Fruit fly (Drosophila melanogaster) whole organism, embryonic: ENCODE results near the gene CG14277.
A peak's percentile ranks its signal among the peaks of the same experiment; 100 is the strongest.

Experiments
- Asciz ChIP-seq: fragments of 200-800 bp; sonication (Bioruptor generic); optimal IDR thresholded peaks from 2 replicates; lab custom pipeline; 2017; ENCODE audit warnings: missing biosample characterization, mild to moderate bottlenecking, missing genetic modification characterization, missing genetic modification reagents
- Bdp1 ChIP-seq: fragments of 200-800 bp; sonication (Bioruptor generic); optimal IDR thresholded peaks from 3 replicates; lab custom pipeline; 2016; ENCODE audit warnings: missing biosample characterization, missing genetic modification characterization
- CG10366 ChIP-seq: fragments of 200-800 bp; sonication (Bioruptor generic); IDR thresholded peaks from 2 replicates; pipeline ENCODE4 v1.3.6; 2022; ENCODE audit warnings: missing biosample characterization, missing genetic modification characterization
- CG11696 ChIP-seq: fragments of 200-800 bp; sonication (Bioruptor generic); IDR thresholded peaks from 2 replicates; pipeline ENCODE4 v1.3.6; 2022; ENCODE audit warnings: missing biosample characterization, missing genetic modification characterization
- CG12071 ChIP-seq: fragments of 200-800 bp; sonication (Bioruptor generic); optimal IDR thresholded peaks from 3 replicates; lab custom pipeline; 2018; ENCODE audit warnings: missing biosample characterization, mild to moderate bottlenecking, missing genetic modification characterization
- CG12104 ChIP-seq: fragments of 200-800 bp; sonication (Bioruptor generic); optimal IDR thresholded peaks from 3 replicates; lab custom pipeline; 2016; ENCODE audit warnings: missing biosample characterization, missing genetic modification characterization
- CG12299 ChIP-seq: fragments of 200-800 bp; sonication (Bioruptor generic); optimal IDR thresholded peaks from 2 replicates; lab custom pipeline; 2018; ENCODE audit warnings: missing biosample characterization, mild to moderate bottlenecking, missing genetic modification characterization
- CG13287 ChIP-seq: fragments of 200-800 bp; sonication (Bioruptor generic); IDR thresholded peaks from 2 replicates; pipeline ENCODE4 v1.3.6; 2022; ENCODE audit warnings: missing biosample characterization, missing genetic modification characterization; ENCODE audit not compliant: partially characterized antibody
- CG15073 ChIP-seq: fragments of 200-800 bp; sonication (Bioruptor generic); optimal IDR thresholded peaks from 2 replicates; lab custom pipeline; 2016; ENCODE audit warnings: missing biosample characterization, missing genetic modification characterization
- CG15696 ChIP-seq: fragments of 200-800 bp; sonication (Bioruptor generic); optimal IDR thresholded peaks from 2 replicates; lab custom pipeline; 2019; ENCODE audit warnings: missing biosample characterization, mild to moderate bottlenecking, missing genetic modification characterization, moderate library complexity
- CG16813 ChIP-seq: fragments of 200-800 bp; sonication (Bioruptor generic); IDR thresholded peaks from 3 replicates; pipeline ENCODE4 v1.3.6; 2022; ENCODE audit warnings: missing biosample characterization, missing genetic modification characterization; ENCODE audit not compliant: partially characterized antibody
- CG17802 ChIP-seq: fragments of 200-800 bp; sonication (Bioruptor generic); optimal IDR thresholded peaks from 2 replicates; lab custom pipeline; 2018; ENCODE audit warnings: missing biosample characterization, mild to moderate bottlenecking, missing genetic modification characterization, moderate library complexity
- CG1792 ChIP-seq: fragments of 200-800 bp; sonication (Bioruptor generic); optimal IDR thresholded peaks from 2 replicates; lab custom pipeline; 2016; ENCODE audit warnings: missing biosample characterization, missing genetic modification characterization
- CG2202 ChIP-seq: fragments of 200-800 bp; sonication (Bioruptor generic); optimal IDR thresholded peaks from 2 replicates; lab custom pipeline; 2018; ENCODE audit warnings: missing biosample characterization, mild to moderate bottlenecking, missing genetic modification characterization
- CG3995 ChIP-seq: fragments of 200-800 bp; sonication (Bioruptor generic); optimal IDR thresholded peaks from 3 replicates; lab custom pipeline; 2016; ENCODE audit warnings: missing biosample characterization, missing genetic modification characterization
- CG6765 ChIP-seq: fragments of 200-800 bp; sonication (Bioruptor generic); optimal IDR thresholded peaks from 3 replicates; lab custom pipeline; 2017; ENCODE audit warnings: missing biosample characterization, mild to moderate bottlenecking, missing genetic modification characterization
- CG7372 ChIP-seq: fragments of 200-800 bp; sonication (Bioruptor generic); IDR thresholded peaks from 2 replicates; pipeline ENCODE4 v1.3.6; 2022; ENCODE audit warnings: missing biosample characterization, missing genetic modification characterization
- CG7839 ChIP-seq: fragments of 200-800 bp; sonication (Bioruptor generic); optimal IDR thresholded peaks from 3 replicates; lab custom pipeline; 2018; ENCODE audit warnings: missing biosample characterization, mild to moderate bottlenecking, missing genetic modification characterization, moderate library complexity
- CG9876 ChIP-seq: fragments of 200-800 bp; sonication (Bioruptor generic); optimal IDR thresholded peaks from 2 replicates; lab custom pipeline; 2016; ENCODE audit warnings: missing biosample characterization, missing genetic modification characterization
- CoRest ChIP-seq: fragments of 200-800 bp; sonication (Bioruptor generic); optimal IDR thresholded peaks from 3 replicates; lab custom pipeline; 2018; ENCODE audit warnings: missing biosample characterization, mild to moderate bottlenecking, missing genetic modification characterization, moderate library complexity
- D19B ChIP-seq: fragments of 200-800 bp; sonication (Bioruptor generic); optimal IDR thresholded peaks from 2 replicates; lab custom pipeline; 2017; ENCODE audit warnings: missing biosample characterization, mild to moderate bottlenecking, missing genetic modification characterization
- Dek ChIP-seq: fragments of 200-800 bp; sonication (Bioruptor generic); optimal IDR thresholded peaks from 3 replicates; lab custom pipeline; 2019; ENCODE audit warnings: missing biosample characterization, mild to moderate bottlenecking, missing genetic modification characterization, moderate library complexity
- H15 ChIP-seq: fragments of 200-800 bp; sonication (Bioruptor generic); IDR thresholded peaks from 3 replicates; pipeline ENCODE4 v1.3.6; 2022; ENCODE audit warnings: missing biosample characterization, missing genetic modification characterization
- Hr51 ChIP-seq, 2 experiments: fragments of 200-800 bp; sonication (Bioruptor generic); optimal IDR thresholded peaks; 2 replicates in 1 of 2; 3 replicates in 1 of 2; lab custom pipeline; 2016 to 2018; ENCODE audit warnings: missing biosample characterization in 2 of 2, missing genetic modification characterization in 2 of 2, mild to moderate bottlenecking in 1 of 2, moderate library complexity in 1 of 2
- Max ChIP-seq: fragments of 200-800 bp; sonication (Bioruptor generic); optimal IDR thresholded peaks from 2 replicates; lab custom pipeline; 2016; ENCODE audit warnings: missing biosample characterization, mild to moderate bottlenecking, missing genetic modification characterization
- Nf-YA ChIP-seq: fragments of 200-800 bp; sonication (Bioruptor generic); IDR thresholded peaks from 2 replicates; pipeline ENCODE4 v1.3.6; 2022; ENCODE audit warnings: missing biosample characterization, missing genetic modification characterization
- Nf-YB ChIP-seq: fragments of 200-800 bp; sonication (Bioruptor generic); optimal IDR thresholded peaks from 3 replicates; lab custom pipeline; 2019; ENCODE audit warnings: missing biosample characterization, mild to moderate bottlenecking, missing genetic modification characterization, moderate library complexity
- Rfx ChIP-seq: fragments of 200-800 bp; sonication (Bioruptor generic); IDR thresholded peaks from 2 replicates; pipeline ENCODE4 v1.3.6; 2022; ENCODE audit warnings: missing biosample characterization, missing genetic modification characterization
- Usf ChIP-seq: fragments of 200-800 bp; sonication (Bioruptor generic); optimal IDR thresholded peaks from 2 replicates; lab custom pipeline; 2017; ENCODE audit warnings: missing genotype, missing biosample characterization, missing genetic modification characterization
- az2 ChIP-seq: fragments of 200-800 bp; sonication (Bioruptor generic); optimal IDR thresholded peaks from 3 replicates; lab custom pipeline; 2016; ENCODE audit warnings: missing biosample characterization, missing genetic modification characterization
- crp ChIP-seq, 2 experiments: fragments of 200-800 bp; sonication (Bioruptor generic); optimal IDR thresholded peaks; 2 replicates in 1 of 2; 3 replicates in 1 of 2; lab custom pipeline; 2017; ENCODE audit warnings: missing biosample characterization in 2 of 2, missing genetic modification characterization in 2 of 2, mild to moderate bottlenecking in 1 of 2, moderate library complexity in 1 of 2
- cwo ChIP-seq: fragments of 200-800 bp; sonication (Bioruptor generic); optimal IDR thresholded peaks from 3 replicates; lab custom pipeline; 2017; ENCODE audit warnings: missing biosample characterization, missing genetic modification characterization, mild to moderate bottlenecking, moderate library complexity, missing genetic modification reagents
- da ChIP-seq: fragments of 200-800 bp; sonication (Bioruptor generic); optimal IDR thresholded peaks from 2 replicates; lab custom pipeline; 2016; ENCODE audit warnings: missing biosample characterization, missing genetic modification characterization
- dati ChIP-seq: fragments of 200-800 bp; sonication (Bioruptor generic); IDR thresholded peaks from 2 replicates; pipeline ENCODE4 v1.3.6; 2022; ENCODE audit warnings: missing biosample characterization, missing genetic modification characterization
- en ChIP-seq: fragments of 200-800 bp; sonication (Bioruptor generic); optimal IDR thresholded peaks from 2 replicates; lab custom pipeline; 2016; ENCODE audit warnings: missing biosample characterization, missing genetic modification characterization
- fru ChIP-seq: fragments of >200 bp; optimal IDR thresholded peaks from 2 replicates; lab custom pipeline; 2017
- ftz-f1 ChIP-seq: fragments of 200-800 bp; sonication (Bioruptor generic); optimal IDR thresholded peaks from 2 replicates; lab custom pipeline; 2016; ENCODE audit warnings: missing biosample characterization, missing genetic modification characterization
- grau ChIP-seq: fragments of 200-800 bp; optimal IDR thresholded peaks from 3 replicates; lab custom pipeline; 2019; ENCODE audit warnings: missing biosample characterization, mild to moderate bottlenecking, missing genetic modification characterization, moderate library complexity
- kni ChIP-seq: fragments of 200-800 bp; sonication (Bioruptor generic); optimal IDR thresholded peaks from 3 replicates; lab custom pipeline; 2017; ENCODE audit warnings: mild to moderate bottlenecking, missing biosample characterization, missing genetic modification reagents, missing genetic modification characterization
- nmo ChIP-seq: fragments of 200-800 bp; sonication (Bioruptor generic); optimal IDR thresholded peaks from 2 replicates; lab custom pipeline; 2018; ENCODE audit warnings: missing biosample characterization, mild to moderate bottlenecking, missing genetic modification characterization, moderate library complexity
- pita ChIP-seq: fragments of 200-800 bp; sonication (Bioruptor generic); optimal IDR thresholded peaks from 2 replicates; lab custom pipeline; 2017; ENCODE audit warnings: missing biosample characterization, mild to moderate bottlenecking, missing genetic modification characterization
- repo ChIP-seq: fragments of 200-800 bp; sonication (Bioruptor generic); optimal IDR thresholded peaks from 2 replicates; lab custom pipeline; 2016; ENCODE audit warnings: missing biosample characterization, missing genetic modification characterization
- shn ChIP-seq: fragments of 200-800 bp; sonication (Bioruptor generic); optimal IDR thresholded peaks from 3 replicates; lab custom pipeline; 2016; ENCODE audit warnings: missing biosample characterization, missing genetic modification characterization
- sqz ChIP-seq: fragments of 200-800 bp; sonication (Bioruptor generic); optimal IDR thresholded peaks from 3 replicates; lab custom pipeline; 2018; ENCODE audit warnings: missing biosample characterization, mild to moderate bottlenecking, missing genetic modification characterization
- stwl ChIP-seq: fragments of 200-800 bp; sonication (Bioruptor generic); optimal IDR thresholded peaks from 3 replicates; lab custom pipeline; 2018; ENCODE audit warnings: missing biosample characterization, mild to moderate bottlenecking, missing genetic modification characterization, moderate library complexity
- tin ChIP-seq: fragments of 200-800 bp; sonication (Bioruptor generic); optimal IDR thresholded peaks from 3 replicates; lab custom pipeline; 2016; ENCODE audit warnings: missing biosample characterization, missing genetic modification characterization
- ttk ChIP-seq: fragments of 200-800 bp; sonication (Bioruptor generic); IDR thresholded peaks from 2 replicates; pipeline ENCODE4 v2.1.2; 2022; ENCODE audit warnings: missing biosample characterization, missing genetic modification characterization
- unpg ChIP-seq: fragments of 200-800 bp; sonication (Bioruptor generic); optimal IDR thresholded peaks from 3 replicates; lab custom pipeline; 2018; ENCODE audit warnings: missing biosample characterization, mild to moderate bottlenecking, missing genetic modification characterization, moderate library complexity
- vnd ChIP-seq: fragments of 200-800 bp; sonication (Bioruptor generic); IDR thresholded peaks from 3 replicates; pipeline ENCODE4 v1.3.6; 2022; ENCODE audit warnings: missing biosample characterization, missing genetic modification characterization; ENCODE audit not compliant: partially characterized antibody
- zen ChIP-seq: fragments of 200-800 bp; sonication (Bioruptor generic); optimal IDR thresholded peaks from 3 replicates; lab custom pipeline; 2018; ENCODE audit warnings: missing biosample characterization, mild to moderate bottlenecking, missing genetic modification characterization, moderate library complexity

Gene CG14277

dm6 chr2L:8204996-8205567, 37.2 kb upstream of the CG14277 start, which contains the start of gene SLC5A11 (continued):
- TF ChIP-seq CG16813 (GFP tag; lab: Robert Waterston, UW) (no peak), CG12104 (GFP tag; lab: Kevin White, UChicago) (peak; percentile 100), CG11696 (GFP tag; lab: Robert Waterston, UW) (peak; percentile 92), CG7839 (peak; percentile 100), dati (GFP tag; lab: Robert Waterston, UW) (peak; percentile 81), fru (no peak), stwl (tag; lab: Kevin White, UChicago) (no peak), Usf (peak; percentile 96), Rfx (GFP tag; lab: Robert Waterston, UW) (peak; percentile 97), ttk (GFP tag; lab: Robert Waterston, UW) (peak; percentile 97), CG12299 (tag; lab: Kevin White, UChicago) (peak; percentile 85), nmo (GFP tag; lab: Kevin White, UChicago) (peak; percentile 100), D19B (GFP tag; lab: Kevin White, UChicago) (peak; percentile 100), CoRest (tag; lab: Kevin White, UChicago) (peak; percentile 94), CG15696 (tag; lab: Kevin White, UChicago) (peak; percentile 70), sqz (GFP tag; lab: Kevin White, UChicago) (peak; percentile 89), CG1792 (GFP tag; lab: Kevin White, UChicago) (peak; percentile 98), CG17802 (tag; lab: Kevin White, UChicago) (peak; percentile 61), Dek (tag; lab: Kevin White, UChicago) (peak; percentile 96), zen (peak; percentile 80), tin (GFP tag; lab: Kevin White, UChicago) (peak; percentile 99), Nf-YB (GFP tag; lab: Kevin White, UChicago) (peak; percentile 85), CG12071 (GFP tag; lab: Kevin White, UChicago) (peak; percentile 89), Hr51 (GFP tag; optimal IDR thresholded peaks at IDR 0.05; lab: Kevin White, UChicago) (peak; percentile 98 to 100), repo (GFP tag; lab: Kevin White, UChicago) (peak; percentile 96), Max (GFP tag; lab: Kevin White, UChicago) (peak; percentile 100), CG6765 (GFP tag; lab: Kevin White, UChicago) (peak; percentile 95), cwo (GFP tag; lab: Kevin White, UChicago) (peak; percentile 97), CG9876 (peak; percentile 54), CG3995 (peak; percentile 54), CG10366 (GFP tag; lab: Robert Waterston, UW) (peak; percentile 79), Nf-YA (GFP tag; lab: Robert Waterston, UW) (peak; percentile 77), vnd (GFP tag; lab: Robert Waterston, UW) (no peak), pita (GFP tag; lab: Kevin White, UChicago) (no peak), shn (GFP tag; lab: Kevin White, UChicago) (peak; percentile 56), da (GFP tag; lab: Kevin White, UChicago) (peak; percentile 23), unpg (GFP tag; lab: Kevin White, UChicago) (peak; percentile 85), kni (peak; percentile 83), CG2202 (peak; percentile 77), H15 (GFP tag; lab: Robert Waterston, UW) (peak; percentile 96), en (GFP tag; lab: Kevin White, UChicago) (no peak), ftz-f1 (no peak), crp (GFP tag; optimal IDR thresholded peaks at IDR 0.05; lab: Kevin White, UChicago) (peak in 1 of 2 experiments; percentile 71), grau (tag; lab: Kevin White, UChicago) (peak; percentile 92), Bdp1 (GFP tag; lab: Kevin White, UChicago) (peak; percentile 40), CG15073 (GFP tag; lab: Kevin White, UChicago) (peak; percentile 83), az2 (GFP tag; lab: Kevin White, UChicago) (peak; percentile 91), Asciz (GFP tag; lab: Kevin White, UChicago) (peak; percentile 96), CG7372 (peak; percentile 99), CG13287 (no peak; the same call in 1 of the 2 replicates)
